Worm (Caenorhabditis elegans) whole organism, L4/young adult: Measurements from ENCODE around the gene dph-2.

Experiments
- W03F9.2 ChIP-seq: fragments of 150-350 bp; optimal IDR thresholded peaks from 2 replicates; lab custom pipeline; 2014; ENCODE audit warnings: missing biosample characterization, missing genetic modification characterization
- dao-5 ChIP-seq: sonication (generic microtip); optimal IDR thresholded peaks from 2 replicates; lab custom pipeline; 2016; ENCODE audit warnings: missing genotype, missing genetic modification characterization, moderate library complexity, missing compliant biosample characterization
- him-1 ChIP-seq: sonication (generic microtip); optimal IDR thresholded peaks from 2 replicates; lab custom pipeline; 2016; ENCODE audit warnings: missing genotype, missing genetic modification reagents, missing genetic modification characterization, missing compliant biosample characterization

Gene dph-2

ce11 chrII:10714262-10714933 lies at the start of gene dph-2, which contains the start of gene C09G5.7:
Gene dph-2 (minus strand): TSS chrII:10714297.
Gene C09G5.7 (plus strand): TSS chrII:10714883.
- TF ChIP-seq W03F9.2 (tag; lab: Kevin White, UChicago) (no peak), him-1 (no peak), dao-5 (tag; lab: Kevin White, UChicago) (no peak)

- TF ChIP-seq W03F9.2 (tag; lab: Kevin White, UChicago) = no peak
- TF ChIP-seq him-1 = peak; percentile 65
These were observed 47.6 kb upstream of the dph-2 start for ce11 chrII:10761653-10762052.

ce11 chrII:10760801-10761200 lies 46.7 kb upstream of the dph-2 start:
- TF ChIP-seq W03F9.2 (tag; lab: Kevin White, UChicago) = no peak

- TF ChIP-seq dao-5 (tag; lab: Kevin White, UChicago) (no peak), W03F9.2 (tag; lab: Kevin White, UChicago) (no peak), him-1 (no peak)
These were observed 45.3 kb upstream of the dph-2 start for ce11 chrII:10759425-10759824.

ce11 chrII:10758951-10759350 lies 44.9 kb upstream of the dph-2 start:
- TF ChIP-seq him-1 (no peak), W03F9.2 (tag; lab: Kevin White, UChicago) (no peak), dao-5 (tag; lab: Kevin White, UChicago) (no peak)

DNA sequence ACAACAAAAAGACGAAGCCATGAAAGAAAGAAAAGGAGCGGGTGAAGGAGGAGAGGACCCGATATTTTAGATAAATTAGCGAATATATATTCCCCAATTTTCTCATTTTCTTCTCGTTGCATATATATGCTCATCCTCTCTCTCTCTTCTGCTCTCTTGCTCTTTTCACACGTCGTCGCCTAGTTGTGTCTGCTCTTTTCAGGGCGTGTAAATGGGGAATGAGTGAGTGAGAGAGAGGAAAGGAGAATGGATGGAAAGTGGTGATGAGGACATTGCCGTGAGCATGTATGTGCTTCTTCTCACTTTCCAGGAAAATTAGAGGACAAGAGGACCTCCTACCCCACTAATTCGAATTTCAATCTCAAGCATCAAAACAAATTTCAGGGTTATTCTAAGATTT lies 41.4 kb upstream of the dph-2 start:
- TF ChIP-seq him-1 (no peak), W03F9.2 (tag; lab: Kevin White, UChicago) (no peak), dao-5 (tag; lab: Kevin White, UChicago) (no peak)

DNA sequence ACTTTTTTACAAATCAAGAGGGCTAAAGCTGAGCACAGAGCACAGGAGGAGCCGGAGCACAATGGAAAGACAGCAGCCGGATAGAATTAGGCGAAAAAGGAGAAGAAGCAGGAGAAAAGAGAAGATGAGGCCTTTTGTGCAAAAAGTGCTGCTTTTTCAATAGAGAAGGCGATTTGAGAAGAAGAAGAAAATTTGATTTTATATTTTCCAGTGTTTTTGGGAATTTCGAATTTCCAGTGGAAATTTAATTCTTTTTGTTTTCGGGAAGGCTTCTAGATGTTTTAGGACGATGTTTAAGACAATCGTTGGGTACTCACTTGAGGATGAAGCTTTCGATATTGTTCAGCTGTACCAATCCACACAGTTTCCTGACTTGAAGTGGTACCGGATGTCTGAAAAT lies 39.6 kb upstream of the dph-2 start:
- TF ChIP-seq W03F9.2 (tag; lab: Kevin White, UChicago) = no peak
- TF ChIP-seq dao-5 (tag; lab: Kevin White, UChicago) = no peak
- no peak for TF ChIP-seq him-1

- TF ChIP-seq dao-5 (tag; lab: Kevin White, UChicago) (no peak), W03F9.2 (tag; lab: Kevin White, UChicago) (no peak), him-1 (peak; percentile 0)
These were observed 30.7 kb upstream of the dph-2 start for ce11 chrII:10744801-10745200.

DNA sequence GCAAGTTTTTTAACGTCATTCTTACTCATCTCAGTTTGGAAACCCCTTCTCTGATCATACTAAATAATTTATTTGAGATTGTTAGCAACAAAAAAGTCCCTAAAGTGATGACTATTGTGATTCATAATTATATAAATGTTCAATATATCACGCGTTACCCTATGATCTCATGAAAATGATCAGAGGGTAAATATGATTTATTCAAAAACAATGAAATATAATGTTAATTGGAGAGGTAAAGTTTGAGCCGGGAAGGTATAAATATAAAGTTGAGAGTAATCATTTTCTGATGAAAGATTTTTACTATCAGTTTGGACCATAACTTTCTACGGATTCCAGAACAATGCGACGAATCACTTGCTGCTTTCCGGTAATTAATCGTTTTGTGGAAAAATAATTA lies 23.0 kb upstream of the dph-2 start, which contains the start of gene C52A11.3:
C52A11.3 (plus strand) TSS at position 301 of the 400 bp plus-strand sequence.
- no peak for TF ChIP-seq W03F9.2 (tag; lab: Kevin White, UChicago)
- TF ChIP-seq dao-5 (tag; lab: Kevin White, UChicago) = no peak
- TF ChIP-seq him-1 = no peak

DNA sequence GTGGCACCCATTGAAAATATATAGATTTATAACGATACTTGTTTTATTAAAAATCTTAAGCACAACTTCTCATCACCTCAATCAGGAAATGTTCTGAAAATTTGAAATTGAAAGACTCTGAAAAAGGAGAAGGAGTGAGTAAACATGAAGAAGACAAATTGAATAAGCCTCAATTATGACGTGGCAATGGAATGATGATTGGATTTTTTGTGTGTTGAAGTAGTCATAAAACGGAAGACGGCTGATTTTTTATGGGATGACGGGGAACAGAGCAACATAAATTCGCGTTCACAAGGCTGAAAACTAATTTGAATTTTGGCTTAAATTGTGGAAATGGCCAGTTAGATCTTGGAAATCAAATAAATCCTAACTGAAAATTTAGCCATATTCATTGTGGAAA lies 17.5 kb upstream of the dph-2 start, which contains the start of gene glb-12:
glb-12 (minus strand) TSS at position 101 of the 400 bp plus-strand sequence.
- TF ChIP-seq dao-5 (tag; lab: Kevin White, UChicago) (no peak), W03F9.2 (tag; lab: Kevin White, UChicago) (no peak), him-1 (no peak)

DNA sequence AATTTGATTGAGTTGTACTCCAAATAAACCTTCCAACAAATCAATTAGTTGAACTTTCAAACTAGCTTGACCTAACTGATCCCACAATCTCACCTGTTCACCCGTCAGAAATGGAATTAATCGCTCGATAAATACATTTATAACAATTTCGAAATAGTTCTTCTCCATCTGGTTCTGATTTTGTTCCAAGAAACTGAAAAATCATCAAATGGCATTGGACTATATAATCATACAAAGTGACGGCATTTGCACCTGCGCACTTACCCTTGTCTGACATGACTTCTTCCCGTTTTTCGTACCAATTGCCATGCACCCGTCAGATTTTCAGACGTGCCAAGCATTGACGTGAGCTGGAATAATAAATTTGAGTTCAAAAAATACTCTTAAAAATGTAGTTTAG lies 16.6 kb upstream of the dph-2 start:
- TF ChIP-seq him-1 (no peak), W03F9.2 (tag; lab: Kevin White, UChicago) (no peak), dao-5 (tag; lab: Kevin White, UChicago) (no peak)

ce11 chrII:10723069-10723468 lies 9.0 kb upstream of the dph-2 start, which contains the start of gene C09G5.14:
Gene C09G5.14 (minus strand): TSS chrII:10723169.
- TF ChIP-seq him-1 = no peak
- TF ChIP-seq W03F9.2 (tag; lab: Kevin White, UChicago) = no peak
- no peak for TF ChIP-seq dao-5 (tag; lab: Kevin White, UChicago)

DNA sequence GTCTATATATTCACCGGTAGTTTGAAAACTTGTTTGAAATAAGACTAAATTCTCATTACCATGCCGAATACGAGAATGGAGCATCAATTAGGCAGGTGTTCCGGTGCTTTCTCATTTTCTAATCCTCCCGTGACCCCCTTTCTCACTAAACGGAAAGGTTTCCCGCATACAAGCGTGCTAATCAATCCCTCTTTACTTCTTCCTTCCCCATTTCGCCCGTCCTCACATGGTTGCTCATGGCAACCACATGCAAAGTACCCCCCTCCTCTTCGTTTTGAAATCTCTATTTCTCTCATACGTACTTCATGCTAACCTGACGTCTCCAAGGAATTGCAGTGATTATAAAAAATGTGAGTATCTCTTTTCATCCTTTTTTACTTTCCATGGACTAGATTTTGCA lies 5.8 kb upstream of the dph-2 start, which contains the start of gene mks-5:
mks-5 (plus strand) TSS at position 301 of the 400 bp plus-strand sequence.
- TF ChIP-seq dao-5 (tag; lab: Kevin White, UChicago) (no peak), him-1 (no peak), W03F9.2 (tag; lab: Kevin White, UChicago) (no peak)

DNA sequence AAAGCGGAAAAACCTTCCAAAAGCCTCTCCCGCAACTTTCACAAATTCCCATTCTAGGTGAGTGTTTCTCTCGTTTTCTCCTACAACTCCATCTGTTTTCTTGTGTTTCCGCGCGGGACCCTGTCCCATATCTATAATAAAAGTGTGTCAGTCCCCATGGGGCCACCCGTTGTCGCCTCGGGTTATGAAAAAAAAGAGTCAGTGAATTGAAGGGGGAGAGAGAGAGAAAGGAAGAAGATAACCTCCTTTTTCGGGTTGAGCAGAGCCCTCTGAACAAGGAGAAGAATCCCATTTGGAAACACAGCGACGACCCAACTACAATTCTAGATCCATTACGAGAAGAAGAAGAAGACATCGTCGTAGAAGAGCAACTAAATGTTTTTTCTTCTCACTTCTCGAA lies 3.0 kb upstream of the dph-2 start, which contains the start of gene C09G5.13:
C09G5.13 (plus strand) TSS at position 301 of the 400 bp plus-strand sequence.
- TF ChIP-seq dao-5 (tag; lab: Kevin White, UChicago) = no peak
- TF ChIP-seq him-1 = no peak
- no peak for TF ChIP-seq W03F9.2 (tag; lab: Kevin White, UChicago)

- TF ChIP-seq W03F9.2 (tag; lab: Kevin White, UChicago) (no peak), him-1 (no peak), dao-5 (tag; lab: Kevin White, UChicago) (no peak)
These were observed 5.4 kb downstream of the dph-2 start, which contains the start of gene bli-1 for ce11 chrII:10708660-10709059. Gene bli-1 (plus strand): TSS chrII:10708960.
